Worm (Caenorhabditis elegans) whole organism, L1 larva: Measurements from ENCODE around the gene nhr-20.

Source experiments
- C34B4.2 ChIP-seq: sonication (generic microtip); optimal IDR thresholded peaks from 2 replicates; lab custom pipeline; 2017; ENCODE audit warnings: mild to moderate bottlenecking, missing genetic modification characterization, missing compliant biosample characterization
- F16B12.6 ChIP-seq: fragments of 150-350 bp; optimal IDR thresholded peaks from 2 replicates; lab custom pipeline; 2014; ENCODE audit warnings: missing biosample characterization, missing genetic modification characterization
- Y116A8C.19 ChIP-seq: sonication (generic microtip); optimal IDR thresholded peaks from 2 replicates; lab custom pipeline; 2016; ENCODE audit warnings: missing compliant biosample characterization, missing genetic modification characterization, borderline replicate concordance
- aha-1 ChIP-seq: fragments of 150-350 bp; optimal IDR thresholded peaks from 2 replicates; lab custom pipeline; 2014; ENCODE audit warnings: missing biosample characterization, missing genetic modification characterization
- ama-1 ChIP-seq: fragments of 150-350 bp; optimal IDR thresholded peaks from 2 replicates; lab custom pipeline; 2014
- blmp-1 ChIP-seq: fragments of 150-350 bp; optimal IDR thresholded peaks from 2 replicates; lab custom pipeline; 2014; ENCODE audit warnings: missing biosample characterization, missing genetic modification characterization
- ceh-63 ChIP-seq: fragments of 200-800 bp; sonication (Bioruptor generic); optimal IDR thresholded peaks from 2 replicates; lab custom pipeline; 2018; ENCODE audit warnings: mild to moderate bottlenecking, missing genetic modification characterization, missing compliant biosample characterization
- ceh-82 ChIP-seq, 3 experiments: fragments of 150-350 bp in 1 of 3; sonication (generic microtip) in 2 of 3; optimal IDR thresholded peaks; 2 replicates each; lab custom pipeline; 2014 to 2017; ENCODE audit warnings: missing biosample characterization in 3 of 3, missing genetic modification characterization in 3 of 3
- ceh-88 ChIP-seq: fragments of 200-800 bp; sonication (Bioruptor generic); IDR thresholded peaks from 2 replicates; pipeline ENCODE4 v1.3.6; 2022; ENCODE audit warnings: missing genetic modification characterization, missing compliant biosample characterization
- ceh-90 ChIP-seq: sonication (generic microtip); optimal IDR thresholded peaks from 2 replicates; lab custom pipeline; 2016; ENCODE audit warnings: missing genetic modification characterization, missing compliant biosample characterization
- dpl-1 ChIP-seq, 3 experiments: fragments of 150-350 bp in 2 of 3; sonication (generic microtip) in 1 of 3; optimal IDR thresholded peaks; 2 replicates each; lab custom pipeline; 2014 to 2017; ENCODE audit warnings: missing biosample characterization in 3 of 3, missing genetic modification characterization in 3 of 3, missing genetic modification reagents in 3 of 3
- dsc-1 ChIP-seq: sonication (generic microtip); optimal IDR thresholded peaks from 2 replicates; lab custom pipeline; 2016; ENCODE audit warnings: mild to moderate bottlenecking, missing genetic modification characterization, missing compliant biosample characterization
- efl-1 ChIP-seq, 4 experiments: fragments of 150-350 bp; optimal IDR thresholded peaks in 3 of 4; peaks in 1 of 4; 1 replicate in 1 of 4; 2 replicates in 3 of 4; lab custom pipeline; 2014; ENCODE audit warnings: missing biosample characterization in 2 of 4, missing genetic modification characterization in 2 of 4, missing genetic modification reagents in 2 of 4
- efl-3 ChIP-seq: fragments of 200-800 bp; sonication (Bioruptor generic); optimal IDR thresholded peaks from 2 replicates; lab custom pipeline; 2018; ENCODE audit warnings: mild to moderate bottlenecking, missing genetic modification characterization, missing compliant biosample characterization
- egl-13 ChIP-seq: sonication (generic microtip); optimal IDR thresholded peaks from 2 replicates; lab custom pipeline; 2016; ENCODE audit warnings: missing genotype, missing genetic modification reagents, missing genetic modification characterization, missing compliant biosample characterization
- ets-5 ChIP-seq: fragments of 200-800 bp; sonication (Bioruptor generic); IDR thresholded peaks from 2 replicates; pipeline ENCODE4 v1.3.6; 2022; ENCODE audit warnings: missing genetic modification characterization, missing compliant biosample characterization
- fkh-10 ChIP-seq: sonication (generic microtip); optimal IDR thresholded peaks from 2 replicates; lab custom pipeline; 2017; ENCODE audit warnings: missing biosample characterization, missing genetic modification reagents, missing genetic modification characterization
- fkh-4 ChIP-seq: sonication (generic microtip); optimal IDR thresholded peaks from 2 replicates; lab custom pipeline; 2016; ENCODE audit warnings: missing compliant biosample characterization, missing genetic modification characterization, borderline replicate concordance
- fkh-8 ChIP-seq: sonication (generic microtip); optimal IDR thresholded peaks from 2 replicates; lab custom pipeline; 2016; ENCODE audit warnings: mild to moderate bottlenecking, missing genetic modification characterization, missing compliant biosample characterization
- grh-1 ChIP-seq: fragments of 200-800 bp; sonication (Bioruptor generic); IDR thresholded peaks from 2 replicates; pipeline ENCODE4 v1.3.6; 2022; ENCODE audit warnings: missing genetic modification reagents, missing genetic modification characterization, missing compliant biosample characterization
- hlh-17 ChIP-seq: fragments of 200-800 bp; sonication (Bioruptor generic); optimal IDR thresholded peaks from 2 replicates; lab custom pipeline; 2018; ENCODE audit warnings: missing genetic modification characterization, mild to moderate bottlenecking, missing compliant biosample characterization, moderate library complexity, borderline replicate concordance
- hlh-4 ChIP-seq: sonication (generic microtip); optimal IDR thresholded peaks from 2 replicates; lab custom pipeline; 2016; ENCODE audit warnings: mild to moderate bottlenecking, missing genetic modification characterization, missing compliant biosample characterization
- irx-1 ChIP-seq: sonication (generic microtip); optimal IDR thresholded peaks from 2 replicates; lab custom pipeline; 2016; ENCODE audit warnings: missing genetic modification characterization, missing compliant biosample characterization
- isw-1 ChIP-seq: fragments of 200-800 bp; sonication (Bioruptor generic); IDR thresholded peaks from 2 replicates; pipeline ENCODE4 v1.3.6; 2022; ENCODE audit warnings: missing genetic modification characterization, missing compliant biosample characterization
- lin-35 ChIP-seq, 2 experiments: fragments of 150-350 bp; optimal IDR thresholded peaks; 2 replicates each; lab custom pipeline; 2014; ENCODE audit warnings: missing biosample characterization in 2 of 2, missing genetic modification characterization in 2 of 2, missing genetic modification reagents in 2 of 2
- lin-39 ChIP-seq: fragments of 150-350 bp; optimal IDR thresholded peaks from 2 replicates; lab custom pipeline; 2014; ENCODE audit warnings: missing biosample characterization, missing genetic modification reagents, missing genetic modification characterization
- lir-3 ChIP-seq: sonication (generic microtip); optimal IDR thresholded peaks from 2 replicates; lab custom pipeline; 2016; ENCODE audit warnings: mild to moderate bottlenecking, missing genetic modification characterization, moderate library complexity, missing compliant biosample characterization; ENCODE audit not compliant: poor library complexity
- lsy-2 ChIP-seq, 2 experiments: fragments of 150-350 bp; optimal IDR thresholded peaks; 2 replicates each; lab custom pipeline; 2014; ENCODE audit warnings: missing biosample characterization in 2 of 2, missing genetic modification characterization in 2 of 2
- mdl-1 ChIP-seq, 2 experiments: fragments of 150-350 bp; optimal IDR thresholded peaks; 2 replicates each; lab custom pipeline; 2014 to 2017; ENCODE audit warnings: missing biosample characterization in 2 of 2, missing genetic modification characterization in 2 of 2, inconsistent platforms in 1 of 2
- mep-1 ChIP-seq: fragments of 150-350 bp; optimal IDR thresholded peaks from 2 replicates; lab custom pipeline; 2014; ENCODE audit warnings: missing biosample characterization, missing genetic modification characterization
- nhr-19 ChIP-seq: fragments of 200-800 bp; sonication (Bioruptor generic); conservative IDR thresholded peaks from 2 replicates; pipeline ENCODE4 v1.3.6; 2022; ENCODE audit warnings: missing genetic modification characterization, missing compliant biosample characterization
- nhr-20 ChIP-seq: sonication (generic microtip); optimal IDR thresholded peaks from 2 replicates; lab custom pipeline; 2016; ENCODE audit warnings: mild to moderate bottlenecking, missing genetic modification characterization, missing compliant biosample characterization
- nhr-47 ChIP-seq: sonication (generic microtip); optimal IDR thresholded peaks from 2 replicates; lab custom pipeline; 2016; ENCODE audit warnings: mild to moderate bottlenecking, missing genetic modification characterization, moderate library complexity, missing compliant biosample characterization
- nhr-71 ChIP-seq: sonication (generic microtip); optimal IDR thresholded peaks from 2 replicates; lab custom pipeline; 2016; ENCODE audit warnings: mild to moderate bottlenecking, missing genetic modification characterization, moderate library complexity, missing compliant biosample characterization
- nhr-77 ChIP-seq: fragments of 150-350 bp; optimal IDR thresholded peaks from 2 replicates; lab custom pipeline; 2014; ENCODE audit warnings: missing biosample characterization, missing genetic modification characterization
- nhr-85 ChIP-seq: sonication (generic microtip); peaks from one replicate; lab custom pipeline; 2016; ENCODE audit warnings: missing genetic modification characterization, inconsistent platforms, missing compliant biosample characterization
- pqm-1 ChIP-seq: sonication (generic microtip); optimal IDR thresholded peaks from 3 replicates; lab custom pipeline; 2017; ENCODE audit warnings: missing biosample characterization, missing genetic modification characterization
- rnt-1 ChIP-seq: sonication (generic microtip); optimal IDR thresholded peaks from 2 replicates; lab custom pipeline; 2016; ENCODE audit warnings: mild to moderate bottlenecking, missing genetic modification characterization, moderate library complexity, missing compliant biosample characterization
- snu-23 ChIP-seq: sonication (generic microtip); optimal IDR thresholded peaks from 2 replicates; lab custom pipeline; 2016; ENCODE audit warnings: missing genetic modification characterization, missing compliant biosample characterization
- sox-4 ChIP-seq: sonication (generic microtip); optimal IDR thresholded peaks from 2 replicates; lab custom pipeline; 2016; ENCODE audit warnings: missing genetic modification characterization, missing compliant biosample characterization
- sptf-1 ChIP-seq: fragments of 150-350 bp; optimal IDR thresholded peaks from 2 replicates; lab custom pipeline; 2014; ENCODE audit warnings: missing biosample characterization, missing genetic modification characterization
- sup-37 ChIP-seq: fragments of 200-800 bp; sonication (Bioruptor generic); optimal IDR thresholded peaks from 2 replicates; lab custom pipeline; 2018; ENCODE audit warnings: mild to moderate bottlenecking, missing genetic modification characterization, missing compliant biosample characterization
- swsn-7 ChIP-seq: sonication (generic microtip); optimal IDR thresholded peaks from 2 replicates; lab custom pipeline; 2016; ENCODE audit warnings: missing genetic modification characterization, missing compliant biosample characterization
- unc-62 ChIP-seq: fragments of 150-350 bp; optimal IDR thresholded peaks from 2 replicates; lab custom pipeline; 2014; ENCODE audit warnings: missing biosample characterization, missing genetic modification reagents, missing genetic modification characterization
- unc-86 ChIP-seq: sonication (generic microtip); optimal IDR thresholded peaks from 2 replicates; lab custom pipeline; 2016; ENCODE audit warnings: missing genetic modification characterization, missing compliant biosample characterization
- vab-15 ChIP-seq: sonication (generic microtip); optimal IDR thresholded peaks from 2 replicates; lab custom pipeline; 2017; ENCODE audit warnings: missing genotype, mild to moderate bottlenecking, missing genetic modification characterization, missing compliant biosample characterization
- zip-4 ChIP-seq: fragments of 200-800 bp; sonication (Bioruptor generic); optimal IDR thresholded peaks from 2 replicates; lab custom pipeline; 2018; ENCODE audit warnings: mild to moderate bottlenecking, missing genetic modification characterization, moderate library complexity, missing compliant biosample characterization
- ztf-4 ChIP-seq: fragments of 150-350 bp; optimal IDR thresholded peaks from 2 replicates; lab custom pipeline; 2014; ENCODE audit warnings: missing biosample characterization, missing genetic modification characterization

Gene nhr-20

DNA sequence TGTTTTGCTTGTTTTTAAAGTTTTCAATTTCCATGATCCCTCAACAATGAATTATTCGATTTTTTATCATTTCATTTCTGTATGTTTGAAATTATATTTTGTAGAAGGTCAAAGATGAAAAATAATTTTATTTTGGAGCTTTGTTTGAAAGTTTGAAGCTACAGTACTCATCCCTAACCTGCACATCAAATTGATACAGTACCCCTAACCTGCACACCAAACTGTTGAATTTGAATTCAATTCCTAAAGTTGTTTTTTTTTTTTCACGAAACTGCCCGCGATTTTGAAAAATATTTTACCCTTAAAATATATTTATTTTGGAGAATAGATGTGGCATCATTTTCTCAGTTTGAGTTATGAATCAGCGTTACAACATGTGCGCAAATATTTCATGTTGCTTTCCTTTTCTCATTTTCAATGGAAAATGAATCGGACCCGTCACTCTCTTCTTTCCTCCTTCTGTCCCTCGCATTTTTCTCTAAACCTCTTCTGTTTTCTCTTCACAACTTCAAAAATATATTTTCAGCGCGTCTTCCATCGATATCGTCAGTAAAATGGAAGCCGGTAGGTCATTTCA lies 27.2 kb downstream of the nhr-20 start, which contains the start of gene R74.8:
TSS of gene R74.8 (plus strand) at position 527 of the 577 bp plus-strand sequence.
- TF ChIP-seq ceh-88 (GFP tag; lab: Robert Waterston, UW) (no peak), lsy-2 (tag; optimal IDR thresholded peaks at IDR 0.05; lab: Kevin White, UChicago) (peak in 1 of 2 experiments; percentile 63), blmp-1 (tag; lab: Kevin White, UChicago) (peak; percentile 28)
- TF ChIP-seq, all 84 proteins: peak for 2

DNA sequence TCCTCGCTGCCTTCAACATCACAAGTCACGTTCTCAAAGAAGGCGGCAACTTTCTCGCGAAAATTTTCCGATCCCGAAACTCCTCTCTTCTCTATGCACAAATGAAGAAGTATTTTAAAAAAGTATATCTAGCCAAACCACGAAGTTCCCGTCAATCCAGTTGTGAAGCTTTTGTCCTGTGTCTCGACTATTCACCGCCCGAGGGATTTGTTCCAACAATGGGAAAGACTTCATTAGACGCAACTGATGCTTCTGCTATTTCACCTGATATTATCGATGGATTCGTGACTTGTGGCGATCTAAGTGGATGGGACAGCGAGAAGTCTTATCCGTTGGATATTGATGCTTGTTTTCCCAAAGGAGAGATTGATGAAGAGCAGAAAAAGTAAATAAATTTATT lies 28.1 kb downstream of the nhr-20 start:
- no peak for TF ChIP-seq rnt-1 (tag; lab: Kevin White, UChicago)
- TF ChIP-seq zip-4, result no peak

DNA sequence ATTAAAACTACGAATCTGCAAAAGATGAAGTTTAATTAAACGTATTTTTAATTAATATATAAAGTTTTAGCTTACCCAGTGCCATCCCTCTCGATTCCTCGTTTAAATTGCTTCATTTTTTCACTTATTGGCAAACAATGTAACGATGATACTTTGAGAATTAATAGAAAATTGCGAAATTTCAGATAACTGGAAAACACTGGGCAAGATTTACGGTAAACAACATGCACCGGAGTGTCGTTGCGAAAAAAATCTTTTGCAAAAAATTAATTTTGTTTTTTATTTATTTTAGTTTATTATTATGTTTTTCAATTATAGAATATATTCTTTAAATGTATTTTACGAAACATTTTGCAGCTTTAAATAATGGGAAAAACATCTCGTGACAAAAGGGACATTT lies 28.9 kb downstream of the nhr-20 start, which contains the start of the genes pelo-1 and R74.7:
TSS of gene pelo-1 (minus strand) at position 151 of the 400 bp plus-strand sequence.
TSS of gene R74.7 (plus strand) at position 358 of the 400 bp plus-strand sequence.
- TF ChIP-seq irx-1 (tag; lab: Kevin White, UChicago), result no peak
- TF ChIP-seq fkh-4 (tag; lab: Kevin White, UChicago), result no peak
- no peak for TF ChIP-seq sox-4 (tag; lab: Kevin White, UChicago)
- no peak for TF ChIP-seq ama-1 (lab: Kevin White, UChicago)
- no peak for TF ChIP-seq unc-62
- no peak for TF ChIP-seq lir-3
- peak; percentile 18 for TF ChIP-seq snu-23 (GFP tag; lab: Kevin White, UChicago)
- TF ChIP-seq blmp-1 (tag; lab: Kevin White, UChicago), result peak; percentile 29
- no peak for TF ChIP-seq nhr-19 (GFP tag; lab: Robert Waterston, UW)
- TF ChIP-seq fkh-8 (tag; lab: Kevin White, UChicago), result peak; percentile 36
- peak in 1 of 3 experiments; percentile 29 for TF ChIP-seq dpl-1 (GFP tag; optimal IDR thresholded peaks at IDR 0.05; lab: Kevin White, UChicago)
- no peak for TF ChIP-seq unc-86
- TF ChIP-seq nhr-47, result peak; percentile 38
- TF ChIP-seq sup-37, result no peak
- no peak for TF ChIP-seq mdl-1 (tag; optimal IDR thresholded peaks at IDR 0.05; lab: Kevin White, UChicago)
- no peak for TF ChIP-seq fkh-10 (GFP tag; lab: Kevin White, UChicago)
- TF ChIP-seq swsn-7 (tag; lab: Kevin White, UChicago), result peak; percentile 2
- no peak for TF ChIP-seq C34B4.2 (tag; lab: Kevin White, UChicago)
- no peak for TF ChIP-seq aha-1
- no peak for TF ChIP-seq grh-1 (GFP tag; lab: Robert Waterston, UW)
- peak in 1 of 2 experiments; percentile 47 for TF ChIP-seq lin-35 (GFP tag; optimal IDR thresholded peaks at IDR 0.05; lab: Kevin White, UChicago)
- no peak for TF ChIP-seq vab-15 (tag; lab: Kevin White, UChicago)
- TF ChIP-seq sptf-1 (tag; lab: Kevin White, UChicago), result no peak
- no peak for TF ChIP-seq ceh-63 (GFP tag; lab: Kevin White, UChicago)
- no peak for TF ChIP-seq hlh-17 (GFP tag; lab: Kevin White, UChicago)
- TF ChIP-seq nhr-85 (tag; lab: Kevin White, UChicago), result no peak
- no peak for TF ChIP-seq Y116A8C.19 (tag; lab: Kevin White, UChicago)
- TF ChIP-seq dsc-1, result no peak
- no peak for TF ChIP-seq nhr-77 (tag; lab: Kevin White, UChicago)
- TF ChIP-seq mep-1, result peak; percentile 36
- TF ChIP-seq pqm-1, result no peak
- no peak for TF ChIP-seq hlh-4
- peak in 2 of 3 experiments; percentile 11 to 38 for TF ChIP-seq ceh-82 (tag; optimal IDR thresholded peaks at IDR 0.05; lab: Kevin White, UChicago)
- TF ChIP-seq ets-5 (GFP tag; lab: Robert Waterston, UW), result no peak
- TF ChIP-seq egl-13, result no peak
- no peak for TF ChIP-seq efl-3 (GFP tag; lab: Kevin White, UChicago)
- no peak for TF ChIP-seq F16B12.6 (tag; lab: Kevin White, UChicago)
- no peak for TF ChIP-seq ztf-4 (tag; lab: Kevin White, UChicago)
- no peak for TF ChIP-seq isw-1 (GFP tag; lab: Robert Waterston, UW)
- TF ChIP-seq lin-39 (tag; lab: Kevin White, UChicago), result peak; percentile 8
- no peak for TF ChIP-seq ceh-90 (tag; lab: Kevin White, UChicago)
- TF ChIP-seq nhr-71 (tag; lab: Kevin White, UChicago), result peak; percentile 41
- peak; percentile 19 to 33 for TF ChIP-seq efl-1 (optimal IDR thresholded peaks at IDR 0.05; lab: Kevin White, UChicago)
- peak in 1 of 2 experiments; percentile 25 for TF ChIP-seq efl-1 (GFP tag; optimal IDR thresholded peaks at IDR 0.05 in 1 of 2; lab: Kevin White, UChicago)
- peak; percentile 1 for TF ChIP-seq nhr-20 (tag; lab: Kevin White, UChicago)
